Fruit fly (Drosophila melanogaster): ENCODE measurements around the gene tomboy20.

DNA sequence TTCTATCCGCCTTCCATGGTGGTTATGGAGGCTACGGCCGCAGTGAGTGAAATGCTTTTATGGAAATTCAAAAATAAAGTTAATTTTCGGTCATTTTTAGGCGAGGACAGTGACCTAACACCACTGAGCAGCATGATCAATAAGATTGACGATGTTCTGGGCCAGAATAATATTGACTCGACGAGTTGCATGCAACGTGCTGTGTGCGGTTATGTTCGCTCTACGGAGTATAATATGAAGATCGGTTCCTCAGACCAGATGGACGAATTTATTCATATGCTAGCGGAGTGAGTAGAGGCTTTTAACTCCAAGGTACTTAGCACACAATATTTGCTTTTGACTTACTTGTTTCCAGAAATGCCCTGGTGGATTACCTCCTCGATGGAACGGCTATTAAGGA, 44.4 kb upstream of the tomboy20 start:
- TF ChIP-seq Dll (optimal IDR thresholded peaks at IDR 0.05) (no peak), psq (optimal IDR thresholded peaks at IDR 0.05) (no peak), pan (optimal IDR thresholded peaks at IDR 0.05) (no peak)
